Fruit fly (Drosophila melanogaster) whole organism, embryonic: ENCODE results near the gene CG42232.

Experiments used
- Atf-2 ChIP-seq: fragments of 200-800 bp; sonication (Bioruptor generic); optimal IDR thresholded peaks from 2 replicates; lab custom pipeline; 2016; ENCODE audit warnings: missing biosample characterization, missing genetic modification characterization
- CG10274 ChIP-seq: fragments of 200-800 bp; sonication (Bioruptor generic); optimal IDR thresholded peaks from 3 replicates; lab custom pipeline; 2017; ENCODE audit warnings: missing biosample characterization, mild to moderate bottlenecking, missing genetic modification characterization
- CG10462 ChIP-seq: fragments of 200-800 bp; sonication (Bioruptor generic); optimal IDR thresholded peaks from 2 replicates; lab custom pipeline; 2016; ENCODE audit warnings: missing biosample characterization, missing genetic modification characterization
- CG11695 ChIP-seq: fragments of 200-800 bp; sonication (Bioruptor generic); IDR thresholded peaks from 3 replicates; pipeline ENCODE4 v1.3.6; 2022; ENCODE audit warnings: missing biosample characterization, missing genetic modification characterization
- CG12219 ChIP-seq: fragments of 200-800 bp; sonication (Bioruptor generic); optimal IDR thresholded peaks from 3 replicates; lab custom pipeline; 2018; ENCODE audit warnings: missing biosample characterization, mild to moderate bottlenecking, missing genetic modification characterization
- CG14710 ChIP-seq: fragments of 200-800 bp; sonication (Bioruptor generic); optimal IDR thresholded peaks from 3 replicates; lab custom pipeline; 2019; ENCODE audit warnings: missing biosample characterization, mild to moderate bottlenecking, missing genetic modification characterization, moderate library complexity
- CG2889 ChIP-seq: fragments of 200-800 bp; sonication (Bioruptor generic); IDR thresholded peaks from 3 replicates; pipeline ENCODE4 v1.3.6; 2022; ENCODE audit warnings: missing biosample characterization, missing genetic modification characterization
- CG3281 ChIP-seq: fragments of 200-800 bp; sonication (Bioruptor generic); optimal IDR thresholded peaks from 3 replicates; lab custom pipeline; 2017; ENCODE audit warnings: missing biosample characterization, mild to moderate bottlenecking, missing genetic modification characterization
- CG34224 ChIP-seq: fragments of 200-800 bp; sonication (Bioruptor generic); IDR thresholded peaks from 3 replicates; pipeline ENCODE4 v1.3.6; 2022; ENCODE audit warnings: missing biosample characterization, missing genetic modification characterization; ENCODE audit not compliant: partially characterized antibody
- CG6683 ChIP-seq: fragments of 200-800 bp; sonication (Bioruptor generic); optimal IDR thresholded peaks from 2 replicates; lab custom pipeline; 2017; ENCODE audit warnings: missing biosample characterization, mild to moderate bottlenecking, missing genetic modification characterization, missing genetic modification reagents
- CG6791 ChIP-seq: fragments of 200-800 bp; sonication (Bioruptor generic); IDR thresholded peaks from 3 replicates; pipeline ENCODE4 v1.3.6; 2022; ENCODE audit warnings: missing biosample characterization, missing genetic modification characterization; ENCODE audit not compliant: partially characterized antibody
- CG8359 ChIP-seq: fragments of 200-800 bp; sonication (Bioruptor generic); optimal IDR thresholded peaks from 2 replicates; lab custom pipeline; 2017; ENCODE audit warnings: missing biosample characterization, mild to moderate bottlenecking, missing genetic modification characterization, borderline replicate concordance
- CG9797 ChIP-seq: fragments of 200-800 bp; sonication (Bioruptor generic); optimal IDR thresholded peaks from 3 replicates; lab custom pipeline; 2018; ENCODE audit warnings: missing biosample characterization, mild to moderate bottlenecking, missing genetic modification characterization
- D ChIP-seq, 2 experiments: fragments of 200-800 bp in 1 of 2; fragments of >200 bp in 1 of 2; sonication (Bioruptor generic) in 1 of 2; optimal IDR thresholded peaks; 2 replicates in 1 of 2; 3 replicates in 1 of 2; lab custom pipeline; 2017; ENCODE audit warnings: mild to moderate bottlenecking in 1 of 2, missing biosample characterization in 1 of 2, missing genetic modification characterization in 1 of 2, missing genetic modification reagents in 1 of 2
- H15 ChIP-seq: fragments of 200-800 bp; sonication (Bioruptor generic); IDR thresholded peaks from 3 replicates; pipeline ENCODE4 v1.3.6; 2022; ENCODE audit warnings: missing biosample characterization, missing genetic modification characterization
- Hmx ChIP-seq: fragments of 200-800 bp; sonication (Bioruptor generic); optimal IDR thresholded peaks from 2 replicates; lab custom pipeline; 2016; ENCODE audit warnings: missing biosample characterization, missing genetic modification characterization
- Mes4 ChIP-seq: fragments of 200-800 bp; sonication (Bioruptor generic); optimal IDR thresholded peaks from 2 replicates; lab custom pipeline; 2016; ENCODE audit warnings: missing biosample characterization, missing genetic modification characterization
- Opbp ChIP-seq: fragments of 200-800 bp; sonication (Bioruptor generic); IDR thresholded peaks from 3 replicates; pipeline ENCODE4 v1.3.6; 2022; ENCODE audit warnings: missing biosample characterization, missing genetic modification characterization; ENCODE audit not compliant: partially characterized antibody
- Ravus ChIP-seq: fragments of 200-800 bp; sonication (Bioruptor generic); IDR thresholded peaks from 2 replicates; pipeline ENCODE4 v1.3.6; 2022; ENCODE audit warnings: missing biosample characterization, missing genetic modification characterization
- Scr ChIP-seq: fragments of 200-800 bp; sonication (Bioruptor generic); IDR thresholded peaks from 2 replicates; pipeline ENCODE4 v1.3.6; 2022; ENCODE audit warnings: missing biosample characterization, missing genetic modification characterization; ENCODE audit not compliant: partially characterized antibody
- Sox100B ChIP-seq: fragments of 200-800 bp; sonication (Bioruptor generic); optimal IDR thresholded peaks from 3 replicates; lab custom pipeline; 2018; ENCODE audit warnings: missing biosample characterization, mild to moderate bottlenecking, missing genetic modification characterization
- Sry-δ ChIP-seq: fragments of 200-800 bp; sonication (Bioruptor generic); optimal IDR thresholded peaks from 2 replicates; lab custom pipeline; 2016; ENCODE audit warnings: missing biosample characterization, missing genetic modification characterization
- Ssrp ChIP-seq: fragments of 200-800 bp; sonication (Bioruptor generic); optimal IDR thresholded peaks from 2 replicates; lab custom pipeline; 2018; ENCODE audit warnings: missing biosample characterization, mild to moderate bottlenecking, missing genetic modification characterization, moderate library complexity
- ac ChIP-seq: fragments of 200-800 bp; sonication (Bioruptor generic); optimal IDR thresholded peaks from 3 replicates; lab custom pipeline; 2017; ENCODE audit warnings: missing biosample characterization, mild to moderate bottlenecking, missing genetic modification characterization
- ap ChIP-seq: fragments of 200-800 bp; sonication (Bioruptor generic); IDR thresholded peaks from 2 replicates; pipeline ENCODE4 v1.3.6; 2022; ENCODE audit warnings: missing biosample characterization, missing genetic modification characterization
- bcd ChIP-seq: fragments of 200-800 bp; sonication (Bioruptor generic); optimal IDR thresholded peaks from 2 replicates; lab custom pipeline; 2017; ENCODE audit warnings: missing biosample characterization, mild to moderate bottlenecking, missing genetic modification characterization
- cg ChIP-seq: fragments of 200-800 bp; sonication (Bioruptor generic); optimal IDR thresholded peaks from 3 replicates; lab custom pipeline; 2019; ENCODE audit warnings: missing biosample characterization, mild to moderate bottlenecking, missing genetic modification characterization, moderate library complexity
- chinmo ChIP-seq: fragments of 200-800 bp; sonication (Bioruptor generic); IDR thresholded peaks from 4 replicates; pipeline ENCODE4 v1.3.6; 2022; ENCODE audit warnings: missing biosample characterization, missing genetic modification characterization; ENCODE audit not compliant: partially characterized antibody
- corto ChIP-seq: fragments of 200-800 bp; sonication (Bioruptor generic); optimal IDR thresholded peaks from 2 replicates; lab custom pipeline; 2016; ENCODE audit warnings: missing biosample characterization, mild to moderate bottlenecking, missing genetic modification characterization, moderate library complexity
- en ChIP-seq: fragments of 200-800 bp; sonication (Bioruptor generic); optimal IDR thresholded peaks from 2 replicates; lab custom pipeline; 2016; ENCODE audit warnings: missing biosample characterization, missing genetic modification characterization
- fd64A ChIP-seq: fragments of 200-800 bp; sonication (Bioruptor generic); optimal IDR thresholded peaks from 3 replicates; lab custom pipeline; 2018; ENCODE audit warnings: missing biosample characterization, mild to moderate bottlenecking, missing genetic modification characterization
- fd96Cb ChIP-seq: fragments of 200-800 bp; sonication (Bioruptor generic); optimal IDR thresholded peaks from 2 replicates; lab custom pipeline; 2018; ENCODE audit warnings: missing biosample characterization, mild to moderate bottlenecking, missing genetic modification characterization, moderate library complexity
- ftz-f1 ChIP-seq: fragments of 200-800 bp; sonication (Bioruptor generic); optimal IDR thresholded peaks from 2 replicates; lab custom pipeline; 2016; ENCODE audit warnings: missing biosample characterization, missing genetic modification characterization
- gcm2 ChIP-seq: fragments of 200-800 bp; sonication (Bioruptor generic); optimal IDR thresholded peaks from 2 replicates; lab custom pipeline; 2016; ENCODE audit warnings: missing biosample characterization, missing genetic modification characterization
- gsb-n ChIP-seq: fragments of 200-800 bp; sonication (Bioruptor generic); optimal IDR thresholded peaks from 3 replicates; lab custom pipeline; 2018; ENCODE audit warnings: missing biosample characterization, mild to moderate bottlenecking, missing genetic modification characterization
- hbn ChIP-seq: fragments of 200-800 bp; sonication (Bioruptor generic); IDR thresholded peaks from 2 replicates; pipeline ENCODE4 v1.3.6; 2022; ENCODE audit warnings: missing biosample characterization, missing genetic modification characterization; ENCODE audit not compliant: partially characterized antibody
- hth ChIP-seq: fragments of >200 bp; optimal IDR thresholded peaks from 2 replicates; lab custom pipeline; 2017; ENCODE audit warnings: inconsistent platforms
- insv ChIP-seq, 2 experiments: fragments of 200-800 bp; sonication (Bioruptor generic); optimal IDR thresholded peaks; 3 replicates each; lab custom pipeline; 2016 to 2018; ENCODE audit warnings: missing biosample characterization in 2 of 2, missing genetic modification characterization in 2 of 2
- lab ChIP-seq: fragments of 200-800 bp; sonication (Bioruptor generic); optimal IDR thresholded peaks from 3 replicates; lab custom pipeline; 2017; ENCODE audit warnings: missing biosample characterization, missing genetic modification characterization, mild to moderate bottlenecking, moderate library complexity, missing genetic modification reagents
- lov ChIP-seq, 2 experiments: fragments of 200-800 bp in 1 of 2; fragments of >200 bp in 1 of 2; sonication (Bioruptor generic) in 1 of 2; IDR thresholded peaks in 1 of 2; optimal IDR thresholded peaks in 1 of 2; 2 replicates in 1 of 2; 3 replicates in 1 of 2; pipeline versions ENCODE4 v1.3.6 to Lab custom; 2017 to 2022; ENCODE audit warnings: missing biosample characterization in 1 of 2, missing genetic modification characterization in 1 of 2
- nom ChIP-seq: fragments of 200-800 bp; sonication (Bioruptor generic); optimal IDR thresholded peaks from 2 replicates; lab custom pipeline; 2017; ENCODE audit warnings: missing biosample characterization, missing genetic modification characterization, mild to moderate bottlenecking, moderate library complexity, missing genetic modification reagents
- ranshi ChIP-seq: fragments of 200-800 bp; sonication (Bioruptor generic); IDR thresholded peaks from 2 replicates; pipeline ENCODE4 v1.3.6; 2022; ENCODE audit warnings: missing biosample characterization, missing genetic modification characterization
- rib ChIP-seq: fragments of 200-800 bp; sonication (Bioruptor generic); IDR thresholded peaks from 2 replicates; pipeline ENCODE4 v1.3.6; 2022; ENCODE audit warnings: missing biosample characterization, missing genetic modification characterization
- ro ChIP-seq: fragments of 200-800 bp; sonication (Bioruptor generic); IDR thresholded peaks from 2 replicates; pipeline ENCODE4 v1.3.6; 2022; ENCODE audit warnings: missing biosample characterization, missing genetic modification characterization
- sqz ChIP-seq: fragments of 200-800 bp; sonication (Bioruptor generic); optimal IDR thresholded peaks from 3 replicates; lab custom pipeline; 2018; ENCODE audit warnings: missing biosample characterization, mild to moderate bottlenecking, missing genetic modification characterization
- tin ChIP-seq: fragments of 200-800 bp; sonication (Bioruptor generic); optimal IDR thresholded peaks from 3 replicates; lab custom pipeline; 2016; ENCODE audit warnings: missing biosample characterization, missing genetic modification characterization
- zfh2 ChIP-seq: fragments of 200-800 bp; sonication (Bioruptor generic); optimal IDR thresholded peaks from 2 replicates; lab custom pipeline; 2016; ENCODE audit warnings: missing biosample characterization, missing genetic modification characterization

The CG42232 gene

DNA sequence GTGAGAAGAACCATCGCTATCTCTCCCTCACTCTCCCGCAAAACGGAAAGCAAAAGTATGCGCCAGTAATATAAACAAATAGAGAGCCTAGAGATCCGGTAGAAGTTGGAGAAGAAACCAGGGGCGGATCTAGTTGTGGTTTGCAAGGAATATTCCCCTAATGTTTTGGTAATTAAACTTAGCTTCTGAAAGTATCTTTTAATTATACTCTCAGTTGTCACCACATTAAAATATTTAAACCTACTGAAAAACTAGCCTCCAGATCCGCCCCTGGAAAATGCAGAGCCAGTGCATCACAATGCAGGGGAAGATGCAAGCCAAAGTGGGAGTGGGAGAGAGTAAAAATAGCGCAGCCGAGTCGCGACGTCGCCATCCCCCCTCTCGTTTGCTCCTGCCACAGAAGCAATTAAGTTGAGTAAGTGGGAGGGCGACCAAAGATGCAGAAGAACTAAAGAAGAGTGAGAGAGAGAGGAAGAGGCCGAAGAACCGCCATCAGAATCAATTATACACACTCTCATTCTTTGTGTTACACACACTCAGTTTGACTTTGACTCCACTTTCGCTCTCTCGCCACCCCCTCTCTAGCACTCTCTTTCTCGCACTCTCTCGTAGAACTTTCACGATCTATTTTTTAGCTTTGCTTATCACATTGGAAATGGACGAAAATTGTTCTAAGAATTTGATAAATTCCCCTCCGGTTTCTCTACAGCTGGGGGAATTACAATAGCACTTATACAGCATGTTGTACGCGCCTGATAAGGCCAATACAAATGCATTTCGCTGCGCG lies 20.1 kb downstream of the CG42232 start (continued):
- TF ChIP-seq ac (GFP tag; lab: Kevin White, UChicago) (peak; percentile 86), CG9797 (peak; percentile 44), CG6791 (GFP tag; lab: Robert Waterston, UW) (peak; percentile 75), CG14710 (tag; lab: Kevin White, UChicago) (peak; percentile 95), ro (GFP tag; lab: Robert Waterston, UW) (peak; percentile 86), Sox100B (GFP tag; lab: Kevin White, UChicago) (peak; percentile 88), ap (peak; percentile 90), ranshi (peak; percentile 95; the same call in 1 of the 2 replicates), Mes4 (GFP tag; lab: Kevin White, UChicago) (peak; percentile 78), hbn (no peak), CG34224 (no peak), corto (no peak), Atf-2 (GFP tag; lab: Kevin White, UChicago) (peak; percentile 87), fd64A (GFP tag; lab: Kevin White, UChicago) (peak; percentile 92), en (GFP tag; lab: Kevin White, UChicago) (peak; percentile 80), CG3281 (GFP tag; lab: Kevin White, UChicago) (peak; percentile 67), chinmo (GFP tag; lab: Robert Waterston, UW) (0 out of 4 replicates have a peak, but pooled peaks have one; percentile 44), Hmx (GFP tag; lab: Kevin White, UChicago) (peak; percentile 34), Sry-δ (GFP tag; lab: Kevin White, UChicago) (peak; percentile 71), CG11695 (GFP tag; lab: Robert Waterston, UW) (peak; percentile 79), rib (peak; percentile 71), H15 (peak; percentile 96), CG12219 (peak; percentile 87), gcm2 (GFP tag; lab: Kevin White, UChicago) (peak; percentile 6), fd96Cb (tag; lab: Kevin White, UChicago) (peak; percentile 98), tin (GFP tag; lab: Kevin White, UChicago) (peak; percentile 96), CG6683 (GFP tag; lab: Kevin White, UChicago) (peak; percentile 49), cg (peak; percentile 66), insv (GFP tag; optimal IDR thresholded peaks at IDR 0.05; lab: Kevin White, UChicago) (peak; percentile 20 to 40), CG2889 (GFP tag; lab: Robert Waterston, UW) (peak; percentile 87), Ssrp (peak; percentile 97), D (optimal IDR thresholded peaks at IDR 0.05; lab: Kevin White, UChicago) (no peak), D (GFP tag; optimal IDR thresholded peaks at IDR 0.05; lab: Kevin White, UChicago) (peak; percentile 97), CG8359 (GFP tag; lab: Kevin White, UChicago) (peak; percentile 84), ftz-f1 (no peak), Opbp (GFP tag; lab: Robert Waterston, UW) (peak; percentile 92), CG10462 (GFP tag; lab: Kevin White, UChicago) (peak; percentile 87), nom (GFP tag; lab: Kevin White, UChicago) (peak; percentile 96), lov (optimal IDR thresholded peaks at IDR 0.05; lab: Kevin White, UChicago) (no peak), lov (GFP tag; IDR thresholded peaks at IDR 0.05; lab: Robert Waterston, UW) (peak; percentile 95), gsb-n (tag; lab: Kevin White, UChicago) (peak; percentile 93), zfh2 (GFP tag; lab: Kevin White, UChicago) (peak; percentile 60), Ravus (GFP tag; lab: Robert Waterston, UW) (peak; percentile 78), hth (lab: Kevin White, UChicago) (no peak), lab (GFP tag; lab: Kevin White, UChicago) (peak; percentile 85), CG10274 (GFP tag; lab: Kevin White, UChicago) (peak; percentile 83), sqz (peak; percentile 91), Scr (GFP tag; lab: Robert Waterston, UW) (0 out of 2 replicates have a peak, but pooled peaks have one; percentile 15), bcd (GFP tag; lab: Kevin White, UChicago) (peak; percentile 85)
